Fruit fly (Drosophila melanogaster): ENCODE data around the gene Lcp65Ag3.

Lcp65Ag3 gene

dm6 chr3L:6139924-6140574 lies 9.3 kb upstream of the Lcp65Ag3 start, which contains the start of gene Cpr65Av:
TSS of gene Cpr65Av (minus strand) at chr3L:6139974.
- TF ChIP-seq pan (optimal IDR thresholded peaks at IDR 0.05) (no peak), Myc (optimal IDR thresholded peaks at IDR 0.05) (no peak), HLH106 (tag; optimal IDR thresholded peaks at IDR 0.05) (no peak), ey (GFP tag; optimal IDR thresholded peaks at IDR 0.05) (no peak)

- TF ChIP-seq dl (GFP tag; optimal IDR thresholded peaks at IDR 0.05; ENCODE audit: insufficient read depth in 1 of 2, partially characterized antibody in 2 of 2) (no peak), rgr (GFP tag; optimal IDR thresholded peaks at IDR 0.05) (no peak), lola (GFP tag; optimal IDR thresholded peaks at IDR 0.05) (no peak), OdsH (GFP tag; optimal IDR thresholded peaks at IDR 0.05) (no peak), tai (GFP tag; optimal IDR thresholded peaks at IDR 0.05) (no peak), Sp1 (GFP tag; optimal IDR thresholded peaks at IDR 0.05) (no peak), Dif (GFP tag; optimal IDR thresholded peaks at IDR 0.05; ENCODE audit: partially characterized antibody) (no peak)
Observed at dm6 chr3L:6138586-6138985, 7.8 kb upstream of the Lcp65Ag3 start.

dm6 chr3L:6138018-6138417 lies 7.2 kb upstream of the Lcp65Ag3 start, which contains the start of gene Lcp65Ae:
TSS of gene Lcp65Ae (minus strand) at chr3L:6138118.
- TF ChIP-seq ey (GFP tag; optimal IDR thresholded peaks at IDR 0.05) = no peak

dm6 chr3L:6136691-6137090 lies 5.9 kb upstream of the Lcp65Ag3 start, which contains the start of gene Lcp65Af:
TSS of gene Lcp65Af (minus strand) at chr3L:6136791.
- TF ChIP-seq sage (GFP tag; optimal IDR thresholded peaks at IDR 0.05) (no peak), psq (GFP tag; optimal IDR thresholded peaks at IDR 0.05) (no peak), CrebA (GFP tag; optimal IDR thresholded peaks at IDR 0.05; ENCODE audit: borderline replicate concordance) (no peak), Dif (GFP tag; optimal IDR thresholded peaks at IDR 0.05; ENCODE audit: partially characterized antibody) (no peak), HLH106 (tag; optimal IDR thresholded peaks at IDR 0.05) (no peak), lola (GFP tag; optimal IDR thresholded peaks at IDR 0.05) (no peak), fru (GFP tag; optimal IDR thresholded peaks at IDR 0.05) (no peak), pan (optimal IDR thresholded peaks at IDR 0.05) (no peak), usp (GFP tag; optimal IDR thresholded peaks at IDR 0.05) (no peak), Vsx2 (GFP tag; optimal IDR thresholded peaks at IDR 0.05; ENCODE audit: partially characterized antibody) (no peak), woc (GFP tag; optimal IDR thresholded peaks at IDR 0.05) (no peak), brk (GFP tag; optimal IDR thresholded peaks at IDR 0.05) (no peak), GATAd (GFP tag; optimal IDR thresholded peaks at IDR 0.05) (no peak), dsf (GFP tag; optimal IDR thresholded peaks at IDR 0.05; ENCODE audit: borderline replicate concordance) (no peak), dmrt93B (GFP tag; optimal IDR thresholded peaks at IDR 0.05) (no peak)

dm6 chr3L:6135174-6135573 lies 4.4 kb upstream of the Lcp65Ag3 start, which contains the start of gene Lcp65Ag1:
TSS of gene Lcp65Ag1 (minus strand) at chr3L:6135274.
- TF ChIP-seq dsf (GFP tag; optimal IDR thresholded peaks at IDR 0.05; ENCODE audit: borderline replicate concordance) (no peak), Myc (optimal IDR thresholded peaks at IDR 0.05) (no peak), Jra (GFP tag; optimal IDR thresholded peaks at IDR 0.05) (no peak), HLH106 (tag; optimal IDR thresholded peaks at IDR 0.05) (no peak), Hnf4 (GFP tag; optimal IDR thresholded peaks at IDR 0.05) (no peak), psq (GFP tag; optimal IDR thresholded peaks at IDR 0.05) (no peak), Hr83 (GFP tag; optimal IDR thresholded peaks at IDR 0.05; ENCODE audit: poor library complexity, severe bottlenecking) (no peak), pan (optimal IDR thresholded peaks at IDR 0.05) (no peak), rgr (GFP tag; optimal IDR thresholded peaks at IDR 0.05) (no peak), sage (GFP tag; optimal IDR thresholded peaks at IDR 0.05) (no peak), woc (GFP tag; optimal IDR thresholded peaks at IDR 0.05) (no peak), foxo (GFP tag; optimal IDR thresholded peaks at IDR 0.05) (no peak), jim (GFP tag; optimal IDR thresholded peaks at IDR 0.05) (no peak), fru (GFP tag; optimal IDR thresholded peaks at IDR 0.05) (no peak)

- no peak for TF ChIP-seq brk (GFP tag; optimal IDR thresholded peaks at IDR 0.05)
- TF ChIP-seq rgr (GFP tag; optimal IDR thresholded peaks at IDR 0.05) = no peak
- TF ChIP-seq Hnf4 (GFP tag; optimal IDR thresholded peaks at IDR 0.05) = no peak
- TF ChIP-seq pan (optimal IDR thresholded peaks at IDR 0.05) = no peak
- TF ChIP-seq Sp1 (GFP tag; optimal IDR thresholded peaks at IDR 0.05) = no peak
- TF ChIP-seq N (GFP tag; optimal IDR thresholded peaks at IDR 0.05) = no peak
- TF ChIP-seq dmrt93B (GFP tag; optimal IDR thresholded peaks at IDR 0.05) = no peak
- no peak for TF ChIP-seq sv (GFP tag; optimal IDR thresholded peaks at IDR 0.05)
- no peak for TF ChIP-seq ey (GFP tag; optimal IDR thresholded peaks at IDR 0.05)
- no peak for TF ChIP-seq br (GFP tag; optimal IDR thresholded peaks at IDR 0.05)
- TF ChIP-seq h (GFP tag; optimal IDR thresholded peaks at IDR 0.05) = no peak
- no peak for TF ChIP-seq Myc (optimal IDR thresholded peaks at IDR 0.05)
- TF ChIP-seq woc (GFP tag; optimal IDR thresholded peaks at IDR 0.05) = no peak
- no peak for TF ChIP-seq Abd-B (GFP tag; optimal IDR thresholded peaks at IDR 0.05)
- no peak for TF ChIP-seq lola (GFP tag; optimal IDR thresholded peaks at IDR 0.05)
- TF ChIP-seq foxo (GFP tag; optimal IDR thresholded peaks at IDR 0.05) = no peak
- TF ChIP-seq jim (GFP tag; optimal IDR thresholded peaks at IDR 0.05) = no peak
- TF ChIP-seq psq (GFP tag; optimal IDR thresholded peaks at IDR 0.05) = no peak
- no peak for TF ChIP-seq Rel (GFP tag; optimal IDR thresholded peaks at IDR 0.05)
- no peak for TF ChIP-seq Rel (tag; optimal IDR thresholded peaks at IDR 0.05)
Observed at dm6 chr3L:6133546-6133945, 2.8 kb upstream of the Lcp65Ag3 start, which contains the start of gene Lcp65Ag2. TSS of gene Lcp65Ag2 (minus strand) at chr3L:6133593.
